Worm (Caenorhabditis elegans) whole organism, L2 larva: Measurements from ENCODE around the gene K10D11.2.

Source experiments
- R02D3.7 ChIP-seq: fragments of 150-350 bp; optimal IDR thresholded peaks from 2 replicates; lab custom pipeline; 2014; ENCODE audit warnings: missing biosample characterization, missing genetic modification characterization
- egl-27 ChIP-seq: sonication (generic microtip); optimal IDR thresholded peaks from 3 replicates; lab custom pipeline; 2017; ENCODE audit warnings: missing biosample characterization, missing genetic modification reagents, missing genetic modification characterization
- mab-5 ChIP-seq: fragments of 150-350 bp; optimal IDR thresholded peaks from 2 replicates; lab custom pipeline; 2014; ENCODE audit warnings: missing biosample characterization, missing genetic modification characterization
- nhr-25 ChIP-seq: fragments of 150-350 bp; sonication (generic microtip); optimal IDR thresholded peaks from 3 replicates; lab custom pipeline; 2014; ENCODE audit warnings: missing biosample characterization, missing genetic modification characterization

- TF ChIP-seq mab-5 (tag; lab: Kevin White, UChicago) (no peak), R02D3.7 (no peak), egl-27 (tag; lab: Kevin White, UChicago) (no peak), nhr-25 (no peak)
Observed at ce11 chrIV:13013711-13014341, 35.0 kb downstream of the K10D11.2 start.
